ENCODE assay signal across 4 worm cellular contexts in the genomic region with DNA sequence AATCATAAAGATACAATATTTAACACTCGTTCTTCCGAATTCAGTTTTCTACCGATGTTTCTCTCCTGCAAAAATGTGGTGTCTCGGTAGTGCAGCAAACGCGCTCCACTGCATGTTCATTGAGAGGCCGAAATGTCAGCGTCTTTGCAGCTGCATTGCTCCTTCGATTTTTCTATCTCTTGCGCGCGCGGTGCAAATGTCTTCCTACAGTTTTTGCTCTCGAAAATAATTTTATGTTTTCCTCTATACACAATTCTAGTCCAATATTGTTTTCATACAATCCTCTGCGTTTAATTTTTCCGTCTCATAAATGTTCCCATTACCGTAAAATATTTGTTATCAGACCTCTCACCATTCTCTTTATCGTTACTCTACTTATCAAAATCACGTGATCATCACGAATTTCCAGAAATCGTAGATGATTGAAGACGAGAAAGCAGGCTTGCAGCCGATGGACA.
TF ChIP-seq lines count a peak whose summit lies in the region.

A gene (plus strand): TSS at position 408 of the 458 bp plus-strand sequence.

TF ChIP-seq in whole organism, L2 larva, 48 proteins besides CTCF, POLR2A, EP300 and RAD21 (continues in another document):
- TF ChIP-seq elt-1 (tag; optimal IDR thresholded peaks at IDR 0.05; lab: Kevin White, UChicago) (no peak), nhr-25 (tag; optimal IDR thresholded peaks at IDR 0.05; lab: Kevin White, UChicago) (no peak), egl-27 (tag; optimal IDR thresholded peaks at IDR 0.05; lab: Kevin White, UChicago) (no peak), dmd-4 (tag; optimal IDR thresholded peaks at IDR 0.05; lab: Kevin White, UChicago) (no peak), lin-11 (tag; optimal IDR thresholded peaks at IDR 0.05; lab: Kevin White, UChicago) (peak; percentile 53), nhr-237 (tag; optimal IDR thresholded peaks at IDR 0.05; lab: Kevin White, UChicago) (no peak), ztf-1 (GFP tag; conservative IDR thresholded peaks at IDR 0.05; lab: Robert Waterston, UW) (no peak), mdl-1 (tag; optimal IDR thresholded peaks at IDR 0.05; lab: Kevin White, UChicago) (no peak), Y55F3AM.14 (GFP tag; optimal IDR thresholded peaks at IDR 0.05; lab: Kevin White, UChicago) (peak; percentile 21), lsy-2 (tag; optimal IDR thresholded peaks at IDR 0.05; lab: Kevin White, UChicago) (peak; percentile 28 to 85), R02D3.7 (tag; optimal IDR thresholded peaks at IDR 0.05; lab: Kevin White, UChicago) (no peak), sma-9 (GFP tag; optimal IDR thresholded peaks at IDR 0.05; lab: Kevin White, UChicago) (peak; percentile 52), sma-9 (tag; optimal IDR thresholded peaks at IDR 0.05; lab: Kevin White, UChicago) (no peak), unc-55 (GFP tag; optimal IDR thresholded peaks at IDR 0.05; lab: Kevin White, UChicago) (peak; percentile 79), unc-39 (tag; optimal IDR thresholded peaks at IDR 0.05; lab: Kevin White, UChicago) (no peak), mbf-1 (tag; optimal IDR thresholded peaks at IDR 0.05; lab: Kevin White, UChicago) (no peak), lin-13 (GFP tag; optimal IDR thresholded peaks at IDR 0.05; lab: Kevin White, UChicago) (peak; percentile 70), elt-3 (tag; optimal IDR thresholded peaks at IDR 0.05; lab: Kevin White, UChicago) (no peak), ztf-4 (tag; optimal IDR thresholded peaks at IDR 0.05; lab: Kevin White, UChicago) (no peak), unc-62 (GFP tag; optimal IDR thresholded peaks at IDR 0.05; lab: Kevin White, UChicago) (no peak), nhr-23 (tag; optimal IDR thresholded peaks at IDR 0.05; lab: Kevin White, UChicago) (no peak), ceh-16 (tag; optimal IDR thresholded peaks at IDR 0.05; lab: Kevin White, UChicago) (no peak), snpc-4 (tag; optimal IDR thresholded peaks at IDR 0.05; lab: Kevin White, UChicago) (peak; percentile 41)

TF ChIP-seq in whole organism, L4 larva, 104 proteins besides CTCF, POLR2A, EP300 and RAD21 (continues in another document):
- peak; percentile 2 for TF ChIP-seq aha-1 (tag; lab: Kevin White, UChicago)
- peak in 1 of 2 experiments; percentile 26 for TF ChIP-seq mdl-1 (tag; optimal IDR thresholded peaks at IDR 0.05; lab: Kevin White, UChicago)
- no peak for TF ChIP-seq daf-16 (GFP tag; optimal IDR thresholded peaks at IDR 0.05; lab: Kevin White, UChicago)
- TF ChIP-seq daf-16 (tag; optimal IDR thresholded peaks at IDR 0.05; lab: Kevin White, UChicago), result peak; percentile 64
- TF ChIP-seq nhr-25 (tag; optimal IDR thresholded peaks at IDR 0.05; lab: Kevin White, UChicago; ENCODE audit: borderline replicate concordance, insufficient read depth), result peak; percentile 31
- TF ChIP-seq lin-13 (GFP tag; optimal IDR thresholded peaks at IDR 0.05; lab: Kevin White, UChicago), result peak; percentile 80
- TF ChIP-seq zag-1 (tag; optimal IDR thresholded peaks at IDR 0.05; lab: Kevin White, UChicago), result no peak
- TF ChIP-seq rbr-2 (tag; optimal IDR thresholded peaks at IDR 0.05; lab: Kevin White, UChicago), result peak; percentile 64
- TF ChIP-seq madf-9 (GFP tag; conservative IDR thresholded peaks at IDR 0.05; lab: Robert Waterston, UW), result peak; percentile 44; the same call in 1 of the 2 replicates
- peak; percentile 70 for TF ChIP-seq nhr-11 (tag; optimal IDR thresholded peaks at IDR 0.05; lab: Kevin White, UChicago)
- no peak for TF ChIP-seq lin-15B (tag; optimal IDR thresholded peaks at IDR 0.05; lab: Kevin White, UChicago)
- TF ChIP-seq F44E2.7 (GFP tag; IDR thresholded peaks at IDR 0.05; lab: Robert Waterston, UW), result no peak
- 0 out of 2 replicates have a peak, but pooled peaks have one; percentile 17 for TF ChIP-seq ceh-44 (GFP tag; IDR thresholded peaks at IDR 0.05; lab: Robert Waterston, UW)
- peak; percentile 45 for TF ChIP-seq dve-1 (tag; optimal IDR thresholded peaks at IDR 0.05; lab: Kevin White, UChicago; ENCODE audit: insufficient read depth)
- no peak for TF ChIP-seq set-16 (GFP tag; IDR thresholded peaks at IDR 0.05; lab: Robert Waterston, UW)
- TF ChIP-seq unc-62 (GFP tag; optimal IDR thresholded peaks at IDR 0.05 in 1 of 2; lab: Kevin White, UChicago), result peak in 1 of 2 experiments; percentile 85
- no peak for TF ChIP-seq unc-62 (tag; optimal IDR thresholded peaks at IDR 0.05; lab: Kevin White, UChicago)
- peak; percentile 47 for TF ChIP-seq hlh-11 (tag; optimal IDR thresholded peaks at IDR 0.05; lab: Kevin White, UChicago)
- TF ChIP-seq ztf-7 (tag; optimal IDR thresholded peaks at IDR 0.05; lab: Kevin White, UChicago), result no peak
- TF ChIP-seq lsy-2 (tag; optimal IDR thresholded peaks at IDR 0.05; lab: Kevin White, UChicago), result peak; percentile 10 to 76
- peak; percentile 50; the same call in 1 of the 2 replicates for TF ChIP-seq vab-7 (GFP tag; IDR thresholded peaks at IDR 0.05; lab: Robert Waterston, UW)

TF ChIP-seq in whole organism, late embryonic, 69 proteins besides CTCF, POLR2A, EP300 and RAD21 (continues in another document):
- TF ChIP-seq hlh-6 (tag; optimal IDR thresholded peaks at IDR 0.05; lab: Kevin White, UChicago) (no peak), mec-3 (tag; optimal IDR thresholded peaks at IDR 0.05; lab: Kevin White, UChicago; ENCODE audit: borderline replicate concordance) (no peak), ceh-48 (tag; optimal IDR thresholded peaks at IDR 0.05; lab: Kevin White, UChicago) (peak; percentile 20), hlh-8 (tag; optimal IDR thresholded peaks at IDR 0.05; lab: Kevin White, UChicago) (peak; percentile 30), dve-1 (tag; optimal IDR thresholded peaks at IDR 0.05; lab: Kevin White, UChicago) (peak; percentile 20), eyg-1 (tag; optimal IDR thresholded peaks at IDR 0.05; lab: Kevin White, UChicago) (no peak), pros-1 (tag; optimal IDR thresholded peaks at IDR 0.05; lab: Kevin White, UChicago) (peak; percentile 38), T23F11.4 (GFP tag; optimal IDR thresholded peaks at IDR 0.05; lab: Kevin White, UChicago) (no peak), unc-42 (tag; optimal IDR thresholded peaks at IDR 0.05; lab: Kevin White, UChicago) (peak; percentile 66), ceh-2 (tag; optimal IDR thresholded peaks at IDR 0.05; lab: Kevin White, UChicago) (peak; percentile 73), unc-55 (GFP tag; optimal IDR thresholded peaks at IDR 0.05; lab: Kevin White, UChicago) (peak; percentile 15), ceh-31 (tag; optimal IDR thresholded peaks at IDR 0.05; lab: Kevin White, UChicago) (peak; percentile 94), unc-86 (tag; optimal IDR thresholded peaks at IDR 0.05; lab: Kevin White, UChicago) (peak; percentile 36), ceh-9 (tag; optimal IDR thresholded peaks at IDR 0.05; lab: Kevin White, UChicago) (no peak), ztf-16 (tag; optimal IDR thresholded peaks at IDR 0.05; lab: Kevin White, UChicago) (peak; percentile 41), nhr-232 (tag; optimal IDR thresholded peaks at IDR 0.05; lab: Kevin White, UChicago) (no peak), elt-2 (tag; optimal IDR thresholded peaks at IDR 0.05; lab: Kevin White, UChicago) (peak; percentile 79), ref-2 (tag; optimal IDR thresholded peaks at IDR 0.05; lab: Kevin White, UChicago) (peak; percentile 82), zip-5 (tag; optimal IDR thresholded peaks at IDR 0.05; lab: Kevin White, UChicago) (peak; percentile 64), tbx-7 (tag; optimal IDR thresholded peaks at IDR 0.05; lab: Kevin White, UChicago) (peak; percentile 51), pax-1 (tag; optimal IDR thresholded peaks at IDR 0.05; lab: Kevin White, UChicago) (no peak), F13H6.1 (tag; optimal IDR thresholded peaks at IDR 0.05; lab: Kevin White, UChicago) (peak; percentile 68), lin-11 (tag; optimal IDR thresholded peaks at IDR 0.05; lab: Kevin White, UChicago) (no peak)

TF ChIP-seq in whole organism, mixed stage, embryonic, 35 proteins besides CTCF, POLR2A, EP300 and RAD21 (continues in another document):
- TF ChIP-seq lin-13 (tag; optimal IDR thresholded peaks at IDR 0.05; lab: Kevin White, UChicago) (peak; percentile 76), ceh-39 (tag; optimal IDR thresholded peaks at IDR 0.05; lab: Kevin White, UChicago) (peak; percentile 43), blmp-1 (tag; optimal IDR thresholded peaks at IDR 0.05; lab: Kevin White, UChicago) (no peak), mls-2 (tag; optimal IDR thresholded peaks at IDR 0.05; lab: Kevin White, UChicago) (no peak), elt-3 (tag; optimal IDR thresholded peaks at IDR 0.05; lab: Kevin White, UChicago) (no peak), tbx-8 (GFP tag; optimal IDR thresholded peaks at IDR 0.05; lab: Kevin White, UChicago) (no peak), bed-3 (GFP tag; optimal IDR thresholded peaks at IDR 0.05; lab: Kevin White, UChicago) (no peak), elt-1 (tag; optimal IDR thresholded peaks at IDR 0.05; lab: Kevin White, UChicago; ENCODE audit: borderline replicate concordance, insufficient read depth) (no peak), mab-5 (tag; optimal IDR thresholded peaks at IDR 0.05; lab: Kevin White, UChicago) (no peak), ham-2 (GFP tag; optimal IDR thresholded peaks at IDR 0.05; lab: Kevin White, UChicago) (no peak), ceh-83 (GFP tag; optimal IDR thresholded peaks at IDR 0.05; lab: Kevin White, UChicago) (no peak), pha-4 (tag; optimal IDR thresholded peaks at IDR 0.05; lab: Kevin White, UChicago) (peak; percentile 73), unc-39 (tag; optimal IDR thresholded peaks at IDR 0.05; lab: Kevin White, UChicago) (no peak), nhr-2 (tag; optimal IDR thresholded peaks at IDR 0.05; lab: Kevin White, UChicago) (no peak), ces-1 (GFP tag; optimal IDR thresholded peaks at IDR 0.05; lab: Kevin White, UChicago) (peak; percentile 59), mep-1 (tag; optimal IDR thresholded peaks at IDR 0.05; lab: Kevin White, UChicago) (peak; percentile 76), snpc-4 (tag; optimal IDR thresholded peaks at IDR 0.05; lab: Kevin White, UChicago) (no peak), nhr-28 (tag; optimal IDR thresholded peaks at IDR 0.05; lab: Kevin White, UChicago) (no peak), lin-32 (GFP tag; optimal IDR thresholded peaks at IDR 0.05; lab: Kevin White, UChicago) (no peak), lsy-2 (tag; optimal IDR thresholded peaks at IDR 0.05; lab: Kevin White, UChicago) (peak; percentile 63), ztf-11 (tag; optimal IDR thresholded peaks at IDR 0.05; lab: Kevin White, UChicago) (no peak), nhr-76 (tag; optimal IDR thresholded peaks at IDR 0.05; lab: Kevin White, UChicago) (no peak), zip-8 (tag; optimal IDR thresholded peaks at IDR 0.05; lab: Kevin White, UChicago) (no peak), hlh-1 (tag; optimal IDR thresholded peaks at IDR 0.05; lab: Kevin White, UChicago) (peak; percentile 41), M03D4.4 (tag; optimal IDR thresholded peaks at IDR 0.05; lab: Kevin White, UChicago) (no peak), cnd-1 (tag; optimal IDR thresholded peaks at IDR 0.05; lab: Kevin White, UChicago) (peak; percentile 25), flh-1 (GFP tag; optimal IDR thresholded peaks at IDR 0.05; lab: Kevin White, UChicago) (no peak), sem-2 (GFP tag; optimal IDR thresholded peaks at IDR 0.05; lab: Kevin White, UChicago) (no peak), nhr-237 (tag; optimal IDR thresholded peaks at IDR 0.05; lab: Kevin White, UChicago) (peak; percentile 48)
